Fruit fly (Drosophila melanogaster): ENCODE measurements around the gene Ccdc39.

Ccdc39 gene

DNA sequence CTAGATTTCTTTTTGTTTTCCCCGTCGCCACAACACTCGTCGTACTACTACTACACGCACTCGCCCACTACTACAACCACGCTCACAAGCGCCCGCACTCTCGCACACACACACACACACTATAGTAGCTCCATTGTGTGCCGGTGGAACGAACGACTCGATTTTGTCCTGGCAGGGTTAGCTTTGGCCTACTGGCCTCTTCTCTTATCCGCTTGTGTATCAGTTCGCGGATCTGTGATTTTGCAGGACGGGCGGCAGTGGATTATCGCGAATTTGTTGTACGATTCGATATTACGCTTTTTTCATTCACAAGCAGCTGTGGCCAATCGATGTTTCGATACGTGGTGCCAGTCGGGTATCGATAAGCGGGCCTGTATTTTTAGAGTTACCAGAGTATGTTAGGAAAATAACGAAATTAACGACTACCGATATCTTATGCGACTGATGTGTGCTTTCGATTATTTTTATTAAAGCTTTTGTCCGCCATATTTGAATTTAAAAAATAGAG is 36.6 kb upstream of the Ccdc39 start, which contains the start of gene CG14657 (continued):
- TF ChIP-seq CG8388 (GFP tag; optimal IDR thresholded peaks at IDR 0.05) (no peak), sim (GFP tag; IDR thresholded peaks at IDR 0.05) (no peak), CG10366 (GFP tag; IDR thresholded peaks at IDR 0.05) (no peak), cato (GFP tag; optimal IDR thresholded peaks at IDR 0.05; ENCODE audit: borderline replicate concordance) (no peak), seq (GFP tag; IDR thresholded peaks at IDR 0.05) (no peak), CG1602 (GFP tag; optimal IDR thresholded peaks at IDR 0.05) (no peak), CG12391 (tag; optimal IDR thresholded peaks at IDR 0.05) (no peak), Six4 (GFP tag; optimal IDR thresholded peaks at IDR 0.05) (no peak), luna (GFP tag; optimal IDR thresholded peaks at IDR 0.05) (no peak), ab (GFP tag; optimal IDR thresholded peaks at IDR 0.05) (no peak), z (GFP tag; IDR thresholded peaks at IDR 0.05) (no peak), slp2 (GFP tag; optimal IDR thresholded peaks at IDR 0.05) (no peak), CG6654 (GFP tag; optimal IDR thresholded peaks at IDR 0.05) (no peak), CG34376 (GFP tag; optimal IDR thresholded peaks at IDR 0.05) (peak; percentile 53), CG18262 (tag; optimal IDR thresholded peaks at IDR 0.05) (no peak), CG15514 (GFP tag; optimal IDR thresholded peaks at IDR 0.05) (peak; percentile 27), cas (GFP tag; IDR thresholded peaks at IDR 0.05) (no peak), Antp (GFP tag; optimal IDR thresholded peaks at IDR 0.05) (no peak), Ets97D (GFP tag; optimal IDR thresholded peaks at IDR 0.05) (peak; percentile 73), gce (GFP tag; IDR thresholded peaks at IDR 0.05) (no peak), CG4282 (GFP tag; optimal IDR thresholded peaks at IDR 0.05) (no peak), lilli (GFP tag; optimal IDR thresholded peaks at IDR 0.05) (no peak), sob (GFP tag; IDR thresholded peaks at IDR 0.05) (no peak), CG32772 (GFP tag; IDR thresholded peaks at IDR 0.05) (no peak), D (optimal IDR thresholded peaks at IDR 0.05) (peak; percentile 76), D (GFP tag; optimal IDR thresholded peaks at IDR 0.05) (no peak), CG14667 (GFP tag; IDR thresholded peaks at IDR 0.05) (no peak), Adf1 (GFP tag; IDR thresholded peaks at IDR 0.05) (no peak), CG14860 (GFP tag; IDR thresholded peaks at IDR 0.05; ENCODE audit: partially characterized antibody) (peak; percentile 89), CG33213 (GFP tag; optimal IDR thresholded peaks at IDR 0.05) (peak; percentile 79), ap (GFP tag; IDR thresholded peaks at IDR 0.05) (no peak), CG1832 (GFP tag; optimal IDR thresholded peaks at IDR 0.05) (no peak), chinmo (GFP tag; IDR thresholded peaks at IDR 0.05; ENCODE audit: partially characterized antibody) (peak; percentile 90; the same call in 2 of the 4 replicates), CG7357 (GFP tag; IDR thresholded peaks at IDR 0.05) (no peak), Awh (GFP tag; IDR thresholded peaks at IDR 0.05) (no peak), CG15011 (GFP tag; optimal IDR thresholded peaks at IDR 0.05) (no peak), CG5180 (GFP tag; optimal IDR thresholded peaks at IDR 0.05) (no peak), knrl (GFP tag; IDR thresholded peaks at IDR 0.05; ENCODE audit: partially characterized antibody) (peak; percentile 86), Gug (GFP tag; IDR thresholded peaks at IDR 0.05) (no peak), yki (optimal IDR thresholded peaks at IDR 0.05) (no peak), sna (GFP tag; IDR thresholded peaks at IDR 0.05; ENCODE audit: partially characterized antibody) (peak; percentile 98), bigmax (GFP tag; optimal IDR thresholded peaks at IDR 0.05) (peak; percentile 23), br (optimal IDR thresholded peaks at IDR 0.05) (no peak), CG10267 (tag; optimal IDR thresholded peaks at IDR 0.05) (peak; percentile 43), fd64A (GFP tag; optimal IDR thresholded peaks at IDR 0.05) (no peak), CG16779 (GFP tag; IDR thresholded peaks at IDR 0.05) (no peak), CG2678 (tag; optimal IDR thresholded peaks at IDR 0.05) (no peak), CG33557 (GFP tag; optimal IDR thresholded peaks at IDR 0.05) (no peak), CG2712 (tag; optimal IDR thresholded peaks at IDR 0.05) (peak; percentile 80), cwo (GFP tag; optimal IDR thresholded peaks at IDR 0.05) (no peak), CG16813 (GFP tag; IDR thresholded peaks at IDR 0.05; ENCODE audit: partially characterized antibody) (peak; percentile 86), CG4820 (GFP tag; optimal IDR thresholded peaks at IDR 0.05) (no peak)
